Fruit fly (Drosophila melanogaster): ENCODE measurements around the gene Rtel1.
A peak's percentile ranks its signal among the peaks of the same experiment; 100 is the strongest.

The Rtel1 gene

DNA sequence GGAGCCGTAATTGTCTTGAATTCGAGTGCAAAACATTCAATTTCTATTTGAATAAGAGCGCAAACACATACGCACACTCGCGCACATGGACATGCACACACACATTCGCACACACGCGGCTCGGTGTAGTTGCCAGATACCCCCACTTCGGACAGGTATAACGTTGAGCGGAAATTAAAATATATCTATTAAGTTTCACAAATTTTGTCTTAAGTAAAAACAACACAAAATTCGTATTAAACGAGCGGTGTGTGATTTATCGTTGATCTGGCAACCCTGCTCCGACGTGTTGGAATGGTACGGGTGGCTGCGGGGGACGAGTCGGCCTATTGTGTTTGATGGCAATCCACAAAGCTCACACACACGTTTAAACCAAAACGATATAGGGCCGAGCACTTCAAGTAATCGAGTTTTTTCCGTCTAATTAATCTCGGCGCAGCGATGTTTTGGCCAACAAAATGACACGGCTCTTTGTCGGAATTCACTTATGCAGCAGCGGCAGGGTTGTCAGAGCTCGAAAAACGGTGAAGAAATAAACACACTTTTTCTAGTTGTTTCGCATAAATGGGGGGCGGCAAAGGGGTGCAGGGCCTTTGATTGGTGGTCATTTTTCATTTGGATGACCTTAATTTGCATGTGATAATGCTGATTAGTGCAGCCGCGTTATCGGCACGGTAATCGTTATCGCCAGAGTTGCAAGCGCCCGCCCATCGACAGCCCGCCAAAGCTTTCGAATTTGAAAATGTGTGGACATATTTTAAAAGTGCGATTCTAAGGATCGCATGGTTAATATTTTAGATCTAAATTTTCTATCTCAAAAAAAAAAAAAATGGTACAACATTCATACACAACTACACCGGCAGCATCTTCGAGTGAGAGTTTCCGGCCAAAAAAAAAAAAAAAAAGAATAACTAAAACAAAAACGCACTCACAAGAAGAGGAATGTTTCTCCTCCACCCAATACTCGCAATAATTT lies 1.4 kb upstream of the Rtel1 start (continued):
- TF ChIP-seq CG1647 (GFP tag; optimal IDR thresholded peaks at IDR 0.05) (peak; percentile 18), PHDP (tag; optimal IDR thresholded peaks at IDR 0.05) (peak; percentile 82), ems (GFP tag; optimal IDR thresholded peaks at IDR 0.05) (peak; percentile 42), CG11456 (GFP tag; IDR thresholded peaks at IDR 0.05) (peak; percentile 89), emc (GFP tag; optimal IDR thresholded peaks at IDR 0.05) (no peak), pb (GFP tag; optimal IDR thresholded peaks at IDR 0.05) (no peak), Elba2 (GFP tag; optimal IDR thresholded peaks at IDR 0.05) (no peak), Ravus (GFP tag; IDR thresholded peaks at IDR 0.05) (peak; percentile 29; the same call in 1 of the 2 replicates), pfk (GFP tag; optimal IDR thresholded peaks at IDR 0.05) (peak; percentile 7), CG12744 (GFP tag; optimal IDR thresholded peaks at IDR 0.05) (peak; percentile 7), NC2α (GFP tag; optimal IDR thresholded peaks at IDR 0.05) (no peak), crc (GFP tag; optimal IDR thresholded peaks at IDR 0.05) (peak; percentile 18), CG9437 (GFP tag; optimal IDR thresholded peaks at IDR 0.05) (peak; percentile 9), BEAF-32 (GFP tag; optimal IDR thresholded peaks at IDR 0.05) (peak; percentile 23), CG34376 (GFP tag; optimal IDR thresholded peaks at IDR 0.05) (peak; percentile 55), CG6654 (GFP tag; optimal IDR thresholded peaks at IDR 0.05) (peak; percentile 12), CG3847 (GFP tag; IDR thresholded peaks at IDR 0.05) (peak; percentile 81), fru (optimal IDR thresholded peaks at IDR 0.05) (no peak), CG14441 (GFP tag; IDR thresholded peaks at IDR 0.05) (peak; percentile 80), kni (GFP tag; optimal IDR thresholded peaks at IDR 0.05) (peak; percentile 55), Dref (GFP tag; IDR thresholded peaks at IDR 0.05) (peak; percentile 75), CG10654 (GFP tag; optimal IDR thresholded peaks at IDR 0.05) (peak; percentile 50), CG1792 (GFP tag; optimal IDR thresholded peaks at IDR 0.05) (no peak), prd (optimal IDR thresholded peaks at IDR 0.05) (no peak), prd (GFP tag; IDR thresholded peaks at IDR 0.05) (peak; percentile 79), Neu2 (GFP tag; optimal IDR thresholded peaks at IDR 0.05; ENCODE audit: borderline replicate concordance) (no peak), pnt (GFP tag; optimal IDR thresholded peaks at IDR 0.05) (peak; percentile 58), CG10959 (GFP tag; IDR thresholded peaks at IDR 0.05) (no peak), z (GFP tag; IDR thresholded peaks at IDR 0.05) (no peak), CG4404 (GFP tag; IDR thresholded peaks at IDR 0.05) (peak; percentile 66), grau (tag; optimal IDR thresholded peaks at IDR 0.05) (peak; percentile 71), Ssrp (tag; optimal IDR thresholded peaks at IDR 0.05) (peak; percentile 59), Hr3 (GFP tag; optimal IDR thresholded peaks at IDR 0.05) (peak; percentile 34), Ets97D (GFP tag; optimal IDR thresholded peaks at IDR 0.05) (peak; percentile 23), CG12104 (GFP tag; optimal IDR thresholded peaks at IDR 0.05) (peak; percentile 52), sqz (GFP tag; optimal IDR thresholded peaks at IDR 0.05) (no peak), usp (GFP tag; optimal IDR thresholded peaks at IDR 0.05) (no peak), CG6791 (GFP tag; IDR thresholded peaks at IDR 0.05; ENCODE audit: partially characterized antibody) (peak; percentile 51; the same call in 1 of the 3 replicates), Dfd (GFP tag; optimal IDR thresholded peaks at IDR 0.05) (no peak), CG18599 (GFP tag; optimal IDR thresholded peaks at IDR 0.05) (peak; percentile 88), stwl (tag; optimal IDR thresholded peaks at IDR 0.05) (no peak), TFAM (GFP tag; optimal IDR thresholded peaks at IDR 0.05) (no peak), ATbp (GFP tag; optimal IDR thresholded peaks at IDR 0.05) (peak; percentile 71), CoRest (tag; optimal IDR thresholded peaks at IDR 0.05) (peak; percentile 72), danr (GFP tag; IDR thresholded peaks at IDR 0.05) (peak; percentile 56; the same call in 1 of the 2 replicates), CG17802 (tag; optimal IDR thresholded peaks at IDR 0.05) (peak; percentile 60), ind (GFP tag; optimal IDR thresholded peaks at IDR 0.05) (peak; percentile 53), en (GFP tag; optimal IDR thresholded peaks at IDR 0.05) (peak; percentile 18), CG13296 (GFP tag; optimal IDR thresholded peaks at IDR 0.05) (peak; percentile 74), CG31388 (GFP tag; optimal IDR thresholded peaks at IDR 0.05) (no peak)

Measured in whole organism, embryonic.